Worm (Caenorhabditis elegans) whole organism, L1 larva: ENCODE data around the gene zip-2.
A peak's percentile ranks its signal among the peaks of the same experiment; 100 is the strongest.

Experiments
- C04F5.9 ChIP-seq: sonication (generic microtip); optimal IDR thresholded peaks from 2 replicates; lab custom pipeline; 2016; ENCODE audit warnings: missing genetic modification characterization, missing compliant biosample characterization
- C16A3.4 ChIP-seq: fragments of 150-350 bp; optimal IDR thresholded peaks from 2 replicates; lab custom pipeline; 2014; ENCODE audit warnings: missing biosample characterization, missing genetic modification characterization
- F16B12.6 ChIP-seq: fragments of 150-350 bp; optimal IDR thresholded peaks from 2 replicates; lab custom pipeline; 2014; ENCODE audit warnings: missing biosample characterization, missing genetic modification characterization
- aha-1 ChIP-seq: fragments of 150-350 bp; optimal IDR thresholded peaks from 2 replicates; lab custom pipeline; 2014; ENCODE audit warnings: missing biosample characterization, missing genetic modification characterization
- alr-1 ChIP-seq: fragments of 200-800 bp; sonication (Bioruptor generic); optimal IDR thresholded peaks from 2 replicates; lab custom pipeline; 2018; ENCODE audit warnings: borderline replicate concordance, mild to moderate bottlenecking, missing genetic modification characterization, missing compliant biosample characterization
- ceh-82 ChIP-seq, 3 experiments: fragments of 150-350 bp in 1 of 3; sonication (generic microtip) in 2 of 3; optimal IDR thresholded peaks; 2 replicates each; lab custom pipeline; 2014 to 2017; ENCODE audit warnings: missing biosample characterization in 3 of 3, missing genetic modification characterization in 3 of 3
- ceh-88 ChIP-seq: fragments of 200-800 bp; sonication (Bioruptor generic); IDR thresholded peaks from 2 replicates; pipeline ENCODE4 v1.3.6; 2022; ENCODE audit warnings: missing genetic modification characterization, missing compliant biosample characterization
- ceh-90 ChIP-seq: sonication (generic microtip); optimal IDR thresholded peaks from 2 replicates; lab custom pipeline; 2016; ENCODE audit warnings: missing genetic modification characterization, missing compliant biosample characterization
- dpl-1 ChIP-seq, 3 experiments: fragments of 150-350 bp in 2 of 3; sonication (generic microtip) in 1 of 3; optimal IDR thresholded peaks; 2 replicates each; lab custom pipeline; 2014 to 2017; ENCODE audit warnings: missing biosample characterization in 3 of 3, missing genetic modification characterization in 3 of 3, missing genetic modification reagents in 3 of 3
- dsc-1 ChIP-seq: sonication (generic microtip); optimal IDR thresholded peaks from 2 replicates; lab custom pipeline; 2016; ENCODE audit warnings: mild to moderate bottlenecking, missing genetic modification characterization, missing compliant biosample characterization
- efl-1 ChIP-seq, 4 experiments: fragments of 150-350 bp; optimal IDR thresholded peaks in 3 of 4; peaks in 1 of 4; 1 replicate in 1 of 4; 2 replicates in 3 of 4; lab custom pipeline; 2014; ENCODE audit warnings: missing biosample characterization in 2 of 4, missing genetic modification characterization in 2 of 4, missing genetic modification reagents in 2 of 4
- efl-3 ChIP-seq: fragments of 200-800 bp; sonication (Bioruptor generic); optimal IDR thresholded peaks from 2 replicates; lab custom pipeline; 2018; ENCODE audit warnings: mild to moderate bottlenecking, missing genetic modification characterization, missing compliant biosample characterization
- elt-2 ChIP-seq: sonication (generic microtip); optimal IDR thresholded peaks from 2 replicates; lab custom pipeline; 2016; ENCODE audit warnings: missing genetic modification characterization, mild to moderate bottlenecking, inconsistent platforms, missing compliant biosample characterization, missing genetic modification reagents
- fkh-10 ChIP-seq: sonication (generic microtip); optimal IDR thresholded peaks from 2 replicates; lab custom pipeline; 2017; ENCODE audit warnings: missing biosample characterization, missing genetic modification reagents, missing genetic modification characterization
- fkh-4 ChIP-seq: sonication (generic microtip); optimal IDR thresholded peaks from 2 replicates; lab custom pipeline; 2016; ENCODE audit warnings: missing compliant biosample characterization, missing genetic modification characterization, borderline replicate concordance
- fkh-8 ChIP-seq: sonication (generic microtip); optimal IDR thresholded peaks from 2 replicates; lab custom pipeline; 2016; ENCODE audit warnings: mild to moderate bottlenecking, missing genetic modification characterization, missing compliant biosample characterization
- grh-1 ChIP-seq: fragments of 200-800 bp; sonication (Bioruptor generic); IDR thresholded peaks from 2 replicates; pipeline ENCODE4 v1.3.6; 2022; ENCODE audit warnings: missing genetic modification reagents, missing genetic modification characterization, missing compliant biosample characterization
- hlh-17 ChIP-seq: fragments of 200-800 bp; sonication (Bioruptor generic); optimal IDR thresholded peaks from 2 replicates; lab custom pipeline; 2018; ENCODE audit warnings: missing genetic modification characterization, mild to moderate bottlenecking, missing compliant biosample characterization, moderate library complexity, borderline replicate concordance
- hlh-4 ChIP-seq: sonication (generic microtip); optimal IDR thresholded peaks from 2 replicates; lab custom pipeline; 2016; ENCODE audit warnings: mild to moderate bottlenecking, missing genetic modification characterization, missing compliant biosample characterization
- hpl-2 ChIP-seq: fragments of 150-350 bp; optimal IDR thresholded peaks from 2 replicates; lab custom pipeline; 2014; ENCODE audit warnings: missing biosample characterization, missing genetic modification reagents, missing genetic modification characterization
- irx-1 ChIP-seq: sonication (generic microtip); optimal IDR thresholded peaks from 2 replicates; lab custom pipeline; 2016; ENCODE audit warnings: missing genetic modification characterization, missing compliant biosample characterization
- isw-1 ChIP-seq: fragments of 200-800 bp; sonication (Bioruptor generic); IDR thresholded peaks from 2 replicates; pipeline ENCODE4 v1.3.6; 2022; ENCODE audit warnings: missing genetic modification characterization, missing compliant biosample characterization
- jun-1 ChIP-seq: fragments of 150-350 bp; optimal IDR thresholded peaks from 2 replicates; lab custom pipeline; 2014; ENCODE audit warnings: missing biosample characterization, missing genetic modification reagents, missing genetic modification characterization
- lin-13 ChIP-seq: fragments of 150-350 bp; optimal IDR thresholded peaks from 2 replicates; lab custom pipeline; 2014; ENCODE audit warnings: missing biosample characterization, missing genetic modification reagents, missing genetic modification characterization
- lin-35 ChIP-seq, 2 experiments: fragments of 150-350 bp; optimal IDR thresholded peaks; 2 replicates each; lab custom pipeline; 2014; ENCODE audit warnings: missing biosample characterization in 2 of 2, missing genetic modification characterization in 2 of 2, missing genetic modification reagents in 2 of 2
- lsy-2 ChIP-seq, 2 experiments: fragments of 150-350 bp; optimal IDR thresholded peaks; 2 replicates each; lab custom pipeline; 2014; ENCODE audit warnings: missing biosample characterization in 2 of 2, missing genetic modification characterization in 2 of 2
- mdl-1 ChIP-seq, 2 experiments: fragments of 150-350 bp; optimal IDR thresholded peaks; 2 replicates each; lab custom pipeline; 2014 to 2017; ENCODE audit warnings: missing biosample characterization in 2 of 2, missing genetic modification characterization in 2 of 2, inconsistent platforms in 1 of 2
- mef-2 ChIP-seq: fragments of 150-350 bp; optimal IDR thresholded peaks from 2 replicates; lab custom pipeline; 2014; ENCODE audit warnings: missing biosample characterization, missing genetic modification characterization
- mep-1 ChIP-seq: fragments of 150-350 bp; optimal IDR thresholded peaks from 2 replicates; lab custom pipeline; 2014; ENCODE audit warnings: missing biosample characterization, missing genetic modification characterization
- nhr-19 ChIP-seq: fragments of 200-800 bp; sonication (Bioruptor generic); conservative IDR thresholded peaks from 2 replicates; pipeline ENCODE4 v1.3.6; 2022; ENCODE audit warnings: missing genetic modification characterization, missing compliant biosample characterization
- nhr-20 ChIP-seq: sonication (generic microtip); optimal IDR thresholded peaks from 2 replicates; lab custom pipeline; 2016; ENCODE audit warnings: mild to moderate bottlenecking, missing genetic modification characterization, missing compliant biosample characterization
- nhr-237 ChIP-seq: fragments of 150-350 bp; optimal IDR thresholded peaks from 2 replicates; lab custom pipeline; 2014; ENCODE audit warnings: missing biosample characterization, missing genetic modification characterization
- nhr-28 ChIP-seq: fragments of 150-350 bp; optimal IDR thresholded peaks from 2 replicates; lab custom pipeline; 2014; ENCODE audit warnings: missing biosample characterization, missing genetic modification characterization
- nhr-47 ChIP-seq: sonication (generic microtip); optimal IDR thresholded peaks from 2 replicates; lab custom pipeline; 2016; ENCODE audit warnings: mild to moderate bottlenecking, missing genetic modification characterization, moderate library complexity, missing compliant biosample characterization
- nhr-71 ChIP-seq: sonication (generic microtip); optimal IDR thresholded peaks from 2 replicates; lab custom pipeline; 2016; ENCODE audit warnings: mild to moderate bottlenecking, missing genetic modification characterization, moderate library complexity, missing compliant biosample characterization
- nhr-76 ChIP-seq: sonication (generic microtip); optimal IDR thresholded peaks from 2 replicates; lab custom pipeline; 2017; ENCODE audit warnings: missing biosample characterization, missing genetic modification characterization
- nhr-90 ChIP-seq: sonication (generic microtip); optimal IDR thresholded peaks from 2 replicates; lab custom pipeline; 2016; ENCODE audit warnings: mild to moderate bottlenecking, missing genetic modification characterization, missing compliant biosample characterization; ENCODE audit not compliant: poor library complexity
- pax-3 ChIP-seq: fragments of 200-800 bp; sonication (Bioruptor generic); optimal IDR thresholded peaks from 2 replicates; lab custom pipeline; 2018; ENCODE audit warnings: mild to moderate bottlenecking, missing genetic modification characterization, moderate library complexity, missing compliant biosample characterization
- skn-1 ChIP-seq: fragments of 150-350 bp; optimal IDR thresholded peaks from 2 replicates; lab custom pipeline; 2014; ENCODE audit warnings: missing biosample characterization, missing genetic modification characterization
- snu-23 ChIP-seq: sonication (generic microtip); optimal IDR thresholded peaks from 2 replicates; lab custom pipeline; 2016; ENCODE audit warnings: missing genetic modification characterization, missing compliant biosample characterization
- sox-4 ChIP-seq: sonication (generic microtip); optimal IDR thresholded peaks from 2 replicates; lab custom pipeline; 2016; ENCODE audit warnings: missing genetic modification characterization, missing compliant biosample characterization
- swsn-7 ChIP-seq: sonication (generic microtip); optimal IDR thresholded peaks from 2 replicates; lab custom pipeline; 2016; ENCODE audit warnings: missing genetic modification characterization, missing compliant biosample characterization
- tbx-2 ChIP-seq: sonication (generic microtip); optimal IDR thresholded peaks from 2 replicates; lab custom pipeline; 2016; ENCODE audit warnings: missing genetic modification characterization, missing compliant biosample characterization
- unc-130 ChIP-seq: fragments of 150-350 bp; optimal IDR thresholded peaks from 2 replicates; lab custom pipeline; 2017; ENCODE audit warnings: missing biosample characterization, missing genetic modification characterization, inconsistent platforms
- unc-30 ChIP-seq: sonication (generic microtip); optimal IDR thresholded peaks from 2 replicates; lab custom pipeline; 2017; ENCODE audit warnings: missing biosample characterization, missing genetic modification characterization
- unc-62 ChIP-seq: fragments of 150-350 bp; optimal IDR thresholded peaks from 2 replicates; lab custom pipeline; 2014; ENCODE audit warnings: missing biosample characterization, missing genetic modification reagents, missing genetic modification characterization
- vab-15 ChIP-seq: sonication (generic microtip); optimal IDR thresholded peaks from 2 replicates; lab custom pipeline; 2017; ENCODE audit warnings: missing genotype, mild to moderate bottlenecking, missing genetic modification characterization, missing compliant biosample characterization
- zip-4 ChIP-seq: fragments of 200-800 bp; sonication (Bioruptor generic); optimal IDR thresholded peaks from 2 replicates; lab custom pipeline; 2018; ENCODE audit warnings: mild to moderate bottlenecking, missing genetic modification characterization, moderate library complexity, missing compliant biosample characterization
- ztf-11 ChIP-seq, 2 experiments: sonication (generic microtip); optimal IDR thresholded peaks; 2 replicates each; lab custom pipeline; 2016 to 2017; ENCODE audit warnings: missing genetic modification characterization in 2 of 2, missing biosample characterization in 1 of 2, missing compliant biosample characterization in 1 of 2

The zip-2 gene

DNA sequence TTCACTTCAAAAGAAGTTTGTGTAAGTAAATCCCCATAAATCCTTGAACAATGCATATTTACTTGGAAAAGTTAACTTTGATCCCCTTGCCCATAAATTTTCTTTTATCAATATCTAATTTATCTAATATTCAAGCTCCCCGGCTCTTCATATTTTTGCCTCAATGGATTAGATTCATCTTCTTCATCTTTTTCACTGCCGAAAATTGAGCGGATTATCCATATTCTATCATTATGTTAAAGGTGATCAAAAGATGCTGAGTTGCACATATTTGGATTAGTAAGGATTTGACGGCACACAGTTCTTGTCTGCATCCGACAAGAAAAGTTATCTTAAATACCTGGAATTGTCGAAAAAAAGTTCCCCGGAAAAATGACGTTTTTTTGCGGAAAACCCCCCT, 42.2 kb upstream of the zip-2 start:
- TF ChIP-seq sox-4 (tag; lab: Kevin White, UChicago) (peak; percentile 58), dsc-1 (tag; lab: Kevin White, UChicago) (peak; percentile 91), mef-2 (tag; lab: Kevin White, UChicago) (no peak), pax-3 (tag; lab: Kevin White, UChicago) (peak; percentile 46), grh-1 (GFP tag; lab: Robert Waterston, UW) (no peak), nhr-71 (tag; lab: Kevin White, UChicago) (peak; percentile 13), efl-1 (optimal IDR thresholded peaks at IDR 0.05; lab: Kevin White, UChicago) (no peak), efl-1 (GFP tag; optimal IDR thresholded peaks at IDR 0.05 in 1 of 2; lab: Kevin White, UChicago) (peak in 1 of 2 experiments; percentile 77), nhr-237 (tag; lab: Kevin White, UChicago) (no peak), hlh-4 (no peak), C04F5.9 (tag; lab: Kevin White, UChicago) (no peak), alr-1 (no peak), fkh-8 (tag; lab: Kevin White, UChicago) (peak; percentile 39), nhr-47 (peak; percentile 57), ceh-82 (tag; optimal IDR thresholded peaks at IDR 0.05; lab: Kevin White, UChicago) (no peak)

DNA sequence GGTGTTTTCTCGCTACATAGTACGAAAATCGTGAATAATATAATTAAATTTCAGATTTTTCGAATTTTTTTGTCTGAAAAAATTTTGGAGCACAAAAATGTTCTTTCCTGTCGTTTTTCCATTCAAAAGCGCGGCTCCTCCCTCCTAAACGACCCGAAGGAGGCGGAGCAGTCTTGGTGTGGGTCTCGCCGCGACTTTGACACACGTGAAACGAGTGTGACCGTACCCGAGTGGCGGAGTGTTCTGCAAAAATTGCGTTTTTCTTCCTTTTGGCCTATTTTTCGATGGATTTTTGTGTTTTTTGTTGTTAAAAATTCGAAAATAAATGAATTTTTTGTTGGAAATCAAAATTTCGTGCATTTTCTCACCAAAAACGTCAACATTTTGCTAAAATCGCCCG, 39.2 kb upstream of the zip-2 start, which contains the start of gene snt-2:
Gene snt-2, minus strand, starts transcription at position 139 of the 400 bp plus-strand sequence.
- no peak for TF ChIP-seq efl-3 (GFP tag; lab: Kevin White, UChicago)
- TF ChIP-seq vab-15 (tag; lab: Kevin White, UChicago) = peak; percentile 24
- TF ChIP-seq nhr-20 (tag; lab: Kevin White, UChicago) = peak; percentile 73
- peak; percentile 85 for TF ChIP-seq nhr-71 (tag; lab: Kevin White, UChicago)
- TF ChIP-seq fkh-4 (tag; lab: Kevin White, UChicago) = peak; percentile 27
- TF ChIP-seq snu-23 (GFP tag; lab: Kevin White, UChicago) = peak; percentile 88
- peak; percentile 62 for TF ChIP-seq elt-2
- peak; percentile 80 for TF ChIP-seq C16A3.4 (tag; lab: Kevin White, UChicago)
- TF ChIP-seq hpl-2 (GFP tag; lab: Kevin White, UChicago) = peak; percentile 26
- no peak for TF ChIP-seq nhr-76 (tag; lab: Kevin White, UChicago)
- TF ChIP-seq unc-130 (tag; lab: Kevin White, UChicago) = no peak
- TF ChIP-seq hlh-17 (GFP tag; lab: Kevin White, UChicago) = no peak
- TF ChIP-seq unc-30 (tag; lab: Kevin White, UChicago) = no peak
- peak; percentile 76 for TF ChIP-seq swsn-7 (tag; lab: Kevin White, UChicago)
- TF ChIP-seq ceh-88 (GFP tag; lab: Robert Waterston, UW) = peak; percentile 30; the same call in 1 of the 2 replicates
- TF ChIP-seq F16B12.6 (tag; lab: Kevin White, UChicago) = peak; percentile 44
- TF ChIP-seq isw-1 = peak; percentile 78
- TF ChIP-seq tbx-2 (tag; lab: Kevin White, UChicago) = peak; percentile 82
- TF ChIP-seq efl-1 (optimal IDR thresholded peaks at IDR 0.05; lab: Kevin White, UChicago) = peak; percentile 84 to 86
- peak; percentile 82 to 97 for TF ChIP-seq efl-1 (GFP tag; optimal IDR thresholded peaks at IDR 0.05 in 1 of 2; lab: Kevin White, UChicago)
- peak; percentile 85 for TF ChIP-seq nhr-47
- TF ChIP-seq nhr-19 (GFP tag; lab: Robert Waterston, UW) = peak; percentile 77
- TF ChIP-seq mep-1 (tag; lab: Kevin White, UChicago) = peak; percentile 80
- TF ChIP-seq lsy-2 (tag; optimal IDR thresholded peaks at IDR 0.05; lab: Kevin White, UChicago) = peak; percentile 99
- peak; percentile 74 to 84 (median 80) for TF ChIP-seq dpl-1 (GFP tag; optimal IDR thresholded peaks at IDR 0.05; lab: Kevin White, UChicago)
- TF ChIP-seq ceh-90 (tag; lab: Kevin White, UChicago) = peak; percentile 18
- TF ChIP-seq lin-13 (GFP tag; lab: Kevin White, UChicago) = peak; percentile 70
- TF ChIP-seq lin-35 (GFP tag; optimal IDR thresholded peaks at IDR 0.05; lab: Kevin White, UChicago) = peak; percentile 79 to 89
- TF ChIP-seq nhr-90 (tag; lab: Kevin White, UChicago) = peak; percentile 76
- peak; percentile 63 for TF ChIP-seq pax-3 (tag; lab: Kevin White, UChicago)
- peak; percentile 76 for TF ChIP-seq irx-1 (tag; lab: Kevin White, UChicago)
- TF ChIP-seq zip-4 (GFP tag; lab: Kevin White, UChicago) = peak; percentile 24
- peak; percentile 5 for TF ChIP-seq fkh-10 (GFP tag; lab: Kevin White, UChicago)
- TF ChIP-seq aha-1 (tag; lab: Kevin White, UChicago) = peak; percentile 49
- TF ChIP-seq skn-1 (tag; lab: Kevin White, UChicago) = peak; percentile 85
- no peak for TF ChIP-seq unc-62
- TF ChIP-seq C04F5.9 (tag; lab: Kevin White, UChicago) = peak; percentile 50
- TF ChIP-seq ztf-11 (tag; optimal IDR thresholded peaks at IDR 0.05; lab: Kevin White, UChicago) = peak in 1 of 2 experiments; percentile 3
- peak; percentile 84 for TF ChIP-seq fkh-8 (tag; lab: Kevin White, UChicago)
- peak; percentile 69 for TF ChIP-seq jun-1 (tag; lab: Kevin White, UChicago)
- TF ChIP-seq alr-1 = no peak
- TF ChIP-seq mdl-1 (tag; optimal IDR thresholded peaks at IDR 0.05; lab: Kevin White, UChicago) = peak in 1 of 2 experiments; percentile 63
- no peak for TF ChIP-seq nhr-28 (tag; lab: Kevin White, UChicago)
